Worm (Caenorhabditis elegans) whole organism, L4 larva: ENCODE measurements around the gene F22E5.8.

ENCODE experiments used
- ceh-62 ChIP-seq: sonication (generic microtip); optimal IDR thresholded peaks from 2 replicates; lab custom pipeline; 2017; ENCODE audit warnings: missing biosample characterization, missing genetic modification characterization
- ceh-82 ChIP-seq: sonication (generic microtip); optimal IDR thresholded peaks from 2 replicates; lab custom pipeline; 2017; ENCODE audit warnings: missing biosample characterization, missing genetic modification characterization
- lin-1 ChIP-seq: fragments of 200-800 bp; sonication (Bioruptor generic); IDR thresholded peaks from 2 replicates; pipeline ENCODE4 v1.3.6; 2022; ENCODE audit warnings: missing genetic modification reagents, missing genetic modification characterization, missing compliant biosample characterization
- nhr-11 ChIP-seq: fragments of 150-350 bp; optimal IDR thresholded peaks from 2 replicates; lab custom pipeline; 2014; ENCODE audit warnings: missing biosample characterization, missing genetic modification characterization
- nhr-237 ChIP-seq: sonication (generic microtip); optimal IDR thresholded peaks from 2 replicates; lab custom pipeline; 2017; ENCODE audit warnings: missing biosample characterization, missing genetic modification characterization
- nhr-25 ChIP-seq: sonication (generic microtip); optimal IDR thresholded peaks from 2 replicates; lab custom pipeline; 2017; ENCODE audit warnings: missing genetic modification characterization, mild to moderate bottlenecking, missing compliant biosample characterization, antibody characterized with exemption, moderate library complexity, borderline replicate concordance; ENCODE audit not compliant: insufficient read depth
- unc-39 ChIP-seq: sonication (generic microtip); optimal IDR thresholded peaks from 2 replicates; lab custom pipeline; 2017; ENCODE audit warnings: missing biosample characterization, missing genetic modification characterization
- unc-62 ChIP-seq, 3 experiments: fragments of 150-350 bp in 1 of 3; sonication (generic microtip); optimal IDR thresholded peaks in 2 of 3; peaks in 1 of 3; 1 replicate in 1 of 3; 2 replicates in 2 of 3; lab custom pipeline; 2014 to 2017; ENCODE audit warnings: missing biosample characterization in 3 of 3, missing genetic modification characterization in 3 of 3, missing genetic modification reagents in 3 of 3, missing genotype in 1 of 3

DNA sequence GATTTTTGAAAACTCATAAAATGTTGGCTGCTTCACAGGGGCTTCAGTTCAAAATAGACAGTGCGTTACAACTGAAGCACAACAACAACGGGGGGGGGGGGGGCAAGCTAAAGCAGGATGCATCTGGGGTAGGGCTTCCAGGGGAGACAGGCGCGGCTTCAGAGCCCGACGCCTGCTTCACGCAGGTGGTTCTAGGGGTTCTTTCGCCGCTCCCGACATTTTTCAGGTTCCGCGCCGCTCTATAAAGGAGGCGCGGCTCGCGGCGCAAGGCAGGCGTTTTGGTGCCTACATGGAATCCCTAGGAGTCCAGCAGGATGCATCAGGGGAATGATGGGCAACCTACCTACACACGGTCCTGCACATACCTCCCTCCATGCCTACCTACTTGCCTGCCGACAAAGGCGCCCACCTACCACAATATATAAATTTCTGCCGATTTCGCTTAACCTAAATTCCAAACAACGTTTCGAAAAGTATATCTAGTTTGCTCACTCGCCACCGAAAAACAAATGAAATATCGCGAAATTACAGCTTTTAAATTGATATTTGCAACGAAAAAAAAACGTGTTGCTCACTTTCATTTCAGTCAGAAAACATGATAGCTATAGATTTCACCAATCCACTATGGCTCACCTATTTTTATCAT is 12.6 kb upstream of the F22E5.8 start, which contains the start of gene sri-71:
- TF ChIP-seq nhr-11 (tag; lab: Kevin White, UChicago) (no peak), ceh-62 (tag; lab: Kevin White, UChicago) (no peak), nhr-25 (tag; lab: Kevin White, UChicago) (no peak), nhr-237 (tag; lab: Kevin White, UChicago) (no peak), lin-1 (no peak), unc-39 (no peak), unc-62 (GFP tag; optimal IDR thresholded peaks at IDR 0.05 in 1 of 2; lab: Kevin White, UChicago) (no peak), unc-62 (tag; optimal IDR thresholded peaks at IDR 0.05; lab: Kevin White, UChicago) (no peak), ceh-82 (tag; lab: Kevin White, UChicago) (no peak)
